Worm (Caenorhabditis elegans) whole organism, late embryonic: Measurements from ENCODE around the gene C33H5.1.

Experiments used
- ceh-30 ChIP-seq: fragments of 150-350 bp; optimal IDR thresholded peaks from 2 replicates; lab custom pipeline; 2014; ENCODE audit warnings: missing biosample characterization, missing genetic modification characterization
- elt-2 ChIP-seq: sonication (generic microtip); optimal IDR thresholded peaks from 2 replicates; lab custom pipeline; 2016; ENCODE audit warnings: missing genetic modification reagents, missing genetic modification characterization, missing compliant biosample characterization
- ets-4 ChIP-seq: sonication (generic microtip); optimal IDR thresholded peaks from 2 replicates; lab custom pipeline; 2016; ENCODE audit warnings: missing genetic modification characterization, missing compliant biosample characterization
- lin-11 ChIP-seq: fragments of 200-800 bp; sonication (Bioruptor generic); optimal IDR thresholded peaks from 2 replicates; lab custom pipeline; 2018; ENCODE audit warnings: mild to moderate bottlenecking, missing genetic modification characterization, missing compliant biosample characterization
- npax-4 ChIP-seq: sonication (generic microtip); optimal IDR thresholded peaks from 2 replicates; lab custom pipeline; 2016; ENCODE audit warnings: missing genetic modification characterization, missing compliant biosample characterization
- pax-1 ChIP-seq: fragments of 150-350 bp; optimal IDR thresholded peaks from 2 replicates; lab custom pipeline; 2014; ENCODE audit warnings: missing biosample characterization, missing genetic modification characterization
- tbx-2 ChIP-seq: sonication (generic microtip); optimal IDR thresholded peaks from 2 replicates; lab custom pipeline; 2016; ENCODE audit warnings: missing genetic modification characterization, missing compliant biosample characterization

- TF ChIP-seq elt-2 = no peak
- no peak for TF ChIP-seq lin-11 (tag; lab: Kevin White, UChicago)
- TF ChIP-seq npax-4 (tag; lab: Kevin White, UChicago) = no peak
- no peak for TF ChIP-seq ceh-30 (tag; lab: Kevin White, UChicago)
- no peak for TF ChIP-seq ets-4 (tag; lab: Kevin White, UChicago)
- no peak for TF ChIP-seq tbx-2 (tag; lab: Kevin White, UChicago)
- no peak for TF ChIP-seq pax-1
Measured at ce11 chrIV:7794709-7795108, 14.0 kb upstream of the C33H5.1 start, which contains the start of gene ntp-1.
